Worm (Caenorhabditis elegans) whole organism, L3 larva: ENCODE data around the gene K02F3.2.

Source experiments
- aly-2 ChIP-seq: fragments of 150-350 bp; optimal IDR thresholded peaks from 2 replicates; lab custom pipeline; 2014; ENCODE audit warnings: missing biosample characterization, missing genetic modification characterization
- ama-1 ChIP-seq: fragments of 150-350 bp; optimal IDR thresholded peaks from 2 replicates; lab custom pipeline; 2018
- ceh-28 ChIP-seq: fragments of 150-350 bp; optimal IDR thresholded peaks from 2 replicates; lab custom pipeline; 2014; ENCODE audit warnings: missing biosample characterization, missing genetic modification reagents, missing genetic modification characterization
- ceh-82 ChIP-seq: fragments of 150-350 bp; optimal IDR thresholded peaks from 2 replicates; lab custom pipeline; 2014; ENCODE audit warnings: missing biosample characterization, missing genetic modification characterization
- ceh-9 ChIP-seq: sonication (generic microtip); optimal IDR thresholded peaks from 2 replicates; lab custom pipeline; 2018; ENCODE audit warnings: missing biosample characterization, missing genetic modification characterization
- daf-12 ChIP-seq: fragments of 150-350 bp; optimal IDR thresholded peaks from 2 replicates; lab custom pipeline; 2014; ENCODE audit warnings: missing biosample characterization, missing genetic modification reagents, missing genetic modification characterization
- egl-27 ChIP-seq: sonication (generic microtip); optimal IDR thresholded peaks from 4 replicates; lab custom pipeline; 2017; ENCODE audit warnings: missing biosample characterization, missing genetic modification reagents, missing genetic modification characterization
- elt-2 ChIP-seq: sonication (generic microtip); optimal IDR thresholded peaks from 2 replicates; lab custom pipeline; 2016; ENCODE audit warnings: missing genetic modification reagents, mild to moderate bottlenecking, missing genetic modification characterization, missing compliant biosample characterization
- elt-3 ChIP-seq, 3 experiments: fragments of 150-350 bp in 1 of 3; sonication (generic microtip) in 2 of 3; optimal IDR thresholded peaks; 2 replicates in 2 of 3; 4 replicates in 1 of 3; lab custom pipeline; 2014 to 2017; ENCODE audit warnings: missing biosample characterization in 3 of 3, missing genetic modification characterization in 3 of 3
- eor-1 ChIP-seq, 2 experiments: fragments of 150-350 bp; optimal IDR thresholded peaks; 2 replicates each; lab custom pipeline; 2014 to 2018; ENCODE audit warnings: missing biosample characterization in 2 of 2, missing genetic modification characterization in 2 of 2
- fkh-10 ChIP-seq: sonication (generic microtip); optimal IDR thresholded peaks from 2 replicates; lab custom pipeline; 2017; ENCODE audit warnings: missing biosample characterization, missing genetic modification reagents, missing genetic modification characterization
- fkh-2 ChIP-seq: fragments of 150-350 bp; optimal IDR thresholded peaks from 2 replicates; lab custom pipeline; 2014; ENCODE audit warnings: missing biosample characterization, missing genetic modification reagents, missing genetic modification characterization
- hmg-11 ChIP-seq: sonication (generic microtip); optimal IDR thresholded peaks from 2 replicates; lab custom pipeline; 2016; ENCODE audit warnings: missing genetic modification characterization, missing compliant biosample characterization
- jun-1 ChIP-seq: fragments of 150-350 bp; optimal IDR thresholded peaks from 2 replicates; lab custom pipeline; 2014; ENCODE audit warnings: missing biosample characterization, missing genetic modification reagents, missing genetic modification characterization
- lin-15B ChIP-seq: fragments of 150-350 bp; optimal IDR thresholded peaks from 2 replicates; lab custom pipeline; 2014; ENCODE audit warnings: missing biosample characterization, missing genetic modification characterization
- lin-39 ChIP-seq: fragments of 150-350 bp; optimal IDR thresholded peaks from 2 replicates; lab custom pipeline; 2018; ENCODE audit warnings: missing biosample characterization, missing genetic modification reagents, missing genetic modification characterization
- lsy-12 ChIP-seq: sonication (generic microtip); optimal IDR thresholded peaks from 2 replicates; lab custom pipeline; 2016; ENCODE audit warnings: mild to moderate bottlenecking, missing genetic modification characterization, missing compliant biosample characterization
- mdl-1 ChIP-seq: fragments of 150-350 bp; optimal IDR thresholded peaks from 2 replicates; lab custom pipeline; 2014; ENCODE audit warnings: missing biosample characterization, missing genetic modification characterization
- mml-1 ChIP-seq: fragments of 150-350 bp; sonication (generic microtip); optimal IDR thresholded peaks from 3 replicates; lab custom pipeline; 2014; ENCODE audit warnings: missing biosample characterization, missing genetic modification characterization
- nhr-11 ChIP-seq: fragments of 150-350 bp; optimal IDR thresholded peaks from 2 replicates; lab custom pipeline; 2014; ENCODE audit warnings: missing biosample characterization, missing genetic modification characterization
- nhr-12 ChIP-seq: fragments of 150-350 bp; optimal IDR thresholded peaks from 2 replicates; lab custom pipeline; 2014; ENCODE audit warnings: missing biosample characterization, missing genetic modification characterization
- nhr-237 ChIP-seq: fragments of 150-350 bp; optimal IDR thresholded peaks from 2 replicates; lab custom pipeline; 2014; ENCODE audit warnings: missing biosample characterization, missing genetic modification characterization
- nhr-25 ChIP-seq: sonication (generic microtip); optimal IDR thresholded peaks from 2 replicates; lab custom pipeline; 2017; ENCODE audit warnings: missing biosample characterization, missing genetic modification characterization
- nhr-28 ChIP-seq: fragments of 150-350 bp; optimal IDR thresholded peaks from 2 replicates; lab custom pipeline; 2014; ENCODE audit warnings: missing biosample characterization, missing genetic modification characterization
- nhr-43 ChIP-seq: sonication (generic microtip); optimal IDR thresholded peaks from 2 replicates; lab custom pipeline; 2016; ENCODE audit warnings: mild to moderate bottlenecking, missing genetic modification characterization, missing compliant biosample characterization; ENCODE audit not compliant: poor library complexity, severe bottlenecking
- nhr-67 ChIP-seq: fragments of 150-350 bp; optimal IDR thresholded peaks from 2 replicates; lab custom pipeline; 2014; ENCODE audit warnings: missing biosample characterization, missing genetic modification characterization
- nhr-77 ChIP-seq: fragments of 150-350 bp; optimal IDR thresholded peaks from 2 replicates; lab custom pipeline; 2014; ENCODE audit warnings: missing biosample characterization, missing genetic modification characterization
- pha-4 ChIP-seq: fragments of 150-350 bp; optimal IDR thresholded peaks from 2 replicates; lab custom pipeline; 2014; ENCODE audit warnings: missing biosample characterization, missing genetic modification reagents, missing genetic modification characterization
- pqm-1 ChIP-seq: fragments of 150-350 bp; optimal IDR thresholded peaks from 2 replicates; lab custom pipeline; 2017; ENCODE audit warnings: missing biosample characterization, missing genetic modification characterization, inconsistent platforms
- sea-2 ChIP-seq: fragments of 150-350 bp; sonication (generic microtip); optimal IDR thresholded peaks from 4 replicates; lab custom pipeline; 2014; ENCODE audit warnings: missing biosample characterization, missing genetic modification reagents, missing genetic modification characterization
- unc-39 ChIP-seq: sonication (generic microtip); optimal IDR thresholded peaks from 4 replicates; lab custom pipeline; 2017; ENCODE audit warnings: missing biosample characterization, missing genetic modification characterization
- unc-62 ChIP-seq: fragments of 150-350 bp; sonication (generic microtip); optimal IDR thresholded peaks from 4 replicates; lab custom pipeline; 2014; ENCODE audit warnings: missing biosample characterization, missing genetic modification reagents, missing genetic modification characterization
- ztf-4 ChIP-seq: fragments of 150-350 bp; optimal IDR thresholded peaks from 2 replicates; lab custom pipeline; 2014; ENCODE audit warnings: missing biosample characterization, missing genetic modification characterization

K02F3.2 gene

ce11 chrIII:872373-872772 is 26.7 kb downstream of the K02F3.2 start, which contains the start of the genes T24C4.3 and clc-20:
TSS of gene T24C4.3 (minus strand) at chrIII:872473.
TSS of gene clc-20 (plus strand) at chrIII:872583.
- TF ChIP-seq ceh-9 (tag; lab: Kevin White, UChicago) (no peak), ama-1 (lab: Kevin White, UChicago) (no peak)

DNA sequence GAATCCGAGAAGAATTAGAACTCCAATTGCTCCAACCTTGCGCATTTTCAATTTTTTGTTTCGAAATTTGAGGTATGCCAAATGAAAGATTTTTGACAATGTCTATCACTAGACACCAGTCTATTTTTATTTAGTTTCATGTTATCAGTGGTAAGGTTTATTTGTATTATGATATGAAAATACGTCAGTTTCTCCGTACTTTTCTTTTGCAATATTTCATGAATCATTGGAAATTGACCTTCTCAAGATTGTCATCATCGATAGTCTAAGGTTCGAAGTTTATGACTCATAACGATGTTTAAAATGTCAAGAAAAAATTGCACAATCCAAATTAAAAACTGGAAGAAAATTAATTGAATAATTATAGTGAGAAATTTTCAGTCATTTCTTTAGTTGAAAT is 27.8 kb downstream of the K02F3.2 start, which contains the start of gene clc-19:
Gene clc-19 (minus strand): TSS at position 135 of the 400 bp plus-strand sequence.
- TF ChIP-seq ceh-9 (tag; lab: Kevin White, UChicago): no peak
- TF ChIP-seq elt-2 (tag; lab: Kevin White, UChicago): peak; percentile 30
- TF ChIP-seq pqm-1 (tag; lab: Kevin White, UChicago): peak; percentile 90

DNA sequence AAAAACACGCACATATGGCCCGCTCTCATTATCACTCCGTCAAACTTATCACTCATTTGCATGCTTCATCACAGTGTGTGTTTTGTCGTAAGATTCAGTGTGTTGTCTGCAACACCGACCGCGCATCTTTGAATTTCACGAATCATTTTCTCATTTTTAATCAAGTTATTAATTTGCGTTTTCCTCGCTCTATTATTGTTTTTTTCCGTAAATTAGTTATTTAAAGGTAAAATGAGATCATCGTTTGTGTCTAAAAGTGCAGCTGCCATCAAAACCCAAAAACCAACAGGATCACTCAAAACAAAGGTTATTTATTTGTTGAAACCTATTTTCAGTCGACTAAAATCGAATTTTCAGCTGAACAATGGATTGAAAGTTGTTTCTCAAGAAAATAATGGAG is 34.0 kb downstream of the K02F3.2 start, which contains the start of the genes T24C4.5 and ucr-2.3:
Gene T24C4.5 (minus strand): TSS at position 101 of the 400 bp plus-strand sequence.
Gene ucr-2.3 (plus strand): TSS at position 227 of the 400 bp plus-strand sequence.
- no peak for TF ChIP-seq mdl-1 (tag; lab: Kevin White, UChicago)
- no peak for TF ChIP-seq mml-1 (tag; lab: Kevin White, UChicago)
- TF ChIP-seq sea-2 (GFP tag; lab: Kevin White, UChicago): no peak
- TF ChIP-seq aly-2 (tag; lab: Kevin White, UChicago): no peak
- TF ChIP-seq ama-1 (lab: Kevin White, UChicago): no peak
- no peak for TF ChIP-seq unc-39 (tag; lab: Kevin White, UChicago)
- TF ChIP-seq ceh-9 (tag; lab: Kevin White, UChicago): no peak
- no peak for TF ChIP-seq nhr-11
- TF ChIP-seq lsy-12 (tag; lab: Kevin White, UChicago): no peak
- TF ChIP-seq egl-27: no peak
- no peak for TF ChIP-seq ceh-82 (tag; lab: Kevin White, UChicago)
- TF ChIP-seq eor-1 (tag; optimal IDR thresholded peaks at IDR 0.05; lab: Kevin White, UChicago): no peak
- no peak for TF ChIP-seq pqm-1 (tag; lab: Kevin White, UChicago)
- no peak for TF ChIP-seq nhr-77
- no peak for TF ChIP-seq unc-62
- TF ChIP-seq pha-4: no peak
- TF ChIP-seq nhr-67 (tag; lab: Kevin White, UChicago): no peak

DNA sequence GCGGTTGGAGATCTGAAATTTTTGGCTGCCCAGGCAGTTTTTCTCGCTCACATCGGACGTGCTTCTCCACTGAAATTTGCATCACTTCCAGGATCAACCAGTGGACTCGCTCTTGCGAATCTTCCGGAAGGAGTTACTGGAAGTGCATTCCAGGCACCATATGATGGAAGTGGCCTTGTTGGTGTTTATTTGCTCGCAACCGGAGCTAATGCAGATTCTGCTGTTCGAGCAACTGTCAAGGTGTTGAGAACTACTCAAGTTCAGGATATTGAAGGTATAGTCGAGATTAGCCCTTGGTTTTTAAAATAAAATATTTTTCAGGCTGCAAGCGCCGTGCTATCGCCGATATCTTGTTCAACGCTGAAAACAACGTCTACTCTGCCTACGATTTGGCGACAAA is 35.2 kb downstream of the K02F3.2 start:
- TF ChIP-seq elt-2 (tag; lab: Kevin White, UChicago) (no peak), lin-15B (tag; lab: Kevin White, UChicago) (no peak), nhr-43 (tag; lab: Kevin White, UChicago) (peak; percentile 8)

ce11 chrIII:881460-881859 is 35.8 kb downstream of the K02F3.2 start:
- no peak for TF ChIP-seq fkh-10 (GFP tag; lab: Kevin White, UChicago)
- no peak for TF ChIP-seq elt-3 (tag; optimal IDR thresholded peaks at IDR 0.05; lab: Kevin White, UChicago)
- no peak for TF ChIP-seq eor-1 (tag; optimal IDR thresholded peaks at IDR 0.05; lab: Kevin White, UChicago)
- no peak for TF ChIP-seq daf-12
- TF ChIP-seq nhr-67 (tag; lab: Kevin White, UChicago): no peak
- TF ChIP-seq nhr-12 (tag; lab: Kevin White, UChicago): no peak
- TF ChIP-seq lin-39 (tag; lab: Kevin White, UChicago): no peak
- no peak for TF ChIP-seq pha-4
- no peak for TF ChIP-seq fkh-2 (tag; lab: Kevin White, UChicago)
- TF ChIP-seq nhr-237 (tag; lab: Kevin White, UChicago): no peak
- no peak for TF ChIP-seq ceh-82 (tag; lab: Kevin White, UChicago)
- TF ChIP-seq unc-39 (tag; lab: Kevin White, UChicago): no peak
- no peak for TF ChIP-seq elt-2 (tag; lab: Kevin White, UChicago)

ce11 chrIII:883595-883994 is 38.0 kb downstream of the K02F3.2 start:
- TF ChIP-seq mdl-1 (tag; lab: Kevin White, UChicago) (no peak), hmg-11 (tag; lab: Kevin White, UChicago) (no peak), nhr-28 (tag; lab: Kevin White, UChicago) (no peak), nhr-25 (tag; lab: Kevin White, UChicago) (no peak), fkh-10 (GFP tag; lab: Kevin White, UChicago) (no peak), nhr-12 (tag; lab: Kevin White, UChicago) (no peak), jun-1 (no peak), ztf-4 (no peak), ceh-28 (tag; lab: Kevin White, UChicago) (no peak)
